Worm (Caenorhabditis elegans) whole organism, L4/young adult: ENCODE data around the gene acs-10.

Experiments
- W03F9.2 ChIP-seq: fragments of 150-350 bp; optimal IDR thresholded peaks from 2 replicates; lab custom pipeline; 2014; ENCODE audit warnings: missing biosample characterization, missing genetic modification characterization
- dao-5 ChIP-seq: sonication (generic microtip); optimal IDR thresholded peaks from 2 replicates; lab custom pipeline; 2016; ENCODE audit warnings: missing genotype, missing genetic modification characterization, moderate library complexity, missing compliant biosample characterization
- him-1 ChIP-seq: sonication (generic microtip); optimal IDR thresholded peaks from 2 replicates; lab custom pipeline; 2016; ENCODE audit warnings: missing genotype, missing genetic modification reagents, missing genetic modification characterization, missing compliant biosample characterization

acs-10 gene

DNA sequence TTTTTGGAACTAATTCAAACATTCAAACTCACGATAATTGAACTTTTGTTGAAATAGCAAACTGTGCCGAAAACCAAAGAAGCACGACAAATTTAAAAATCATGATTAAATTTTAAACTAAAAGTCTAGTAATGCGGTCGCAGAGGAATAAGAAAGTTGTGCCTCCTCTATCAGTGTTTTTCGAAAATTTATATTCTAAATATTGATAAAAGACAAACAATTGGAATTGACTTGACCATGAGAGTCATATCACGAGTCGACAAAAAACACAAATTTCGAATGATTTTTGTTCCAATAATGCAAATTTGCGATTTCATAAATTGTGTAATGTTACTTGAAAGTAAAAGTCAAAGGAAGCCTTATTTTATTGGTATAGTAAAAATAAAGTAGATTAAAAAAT lies 14.4 kb downstream of the acs-10 start, which contains the start of gene cest-1.2:
cest-1.2 (minus strand) TSS at position 165 of the 400 bp plus-strand sequence.
- TF ChIP-seq W03F9.2 (no peak), him-1 (tag; lab: Kevin White, UChicago) (no peak), dao-5 (tag; lab: Kevin White, UChicago) (no peak)

DNA sequence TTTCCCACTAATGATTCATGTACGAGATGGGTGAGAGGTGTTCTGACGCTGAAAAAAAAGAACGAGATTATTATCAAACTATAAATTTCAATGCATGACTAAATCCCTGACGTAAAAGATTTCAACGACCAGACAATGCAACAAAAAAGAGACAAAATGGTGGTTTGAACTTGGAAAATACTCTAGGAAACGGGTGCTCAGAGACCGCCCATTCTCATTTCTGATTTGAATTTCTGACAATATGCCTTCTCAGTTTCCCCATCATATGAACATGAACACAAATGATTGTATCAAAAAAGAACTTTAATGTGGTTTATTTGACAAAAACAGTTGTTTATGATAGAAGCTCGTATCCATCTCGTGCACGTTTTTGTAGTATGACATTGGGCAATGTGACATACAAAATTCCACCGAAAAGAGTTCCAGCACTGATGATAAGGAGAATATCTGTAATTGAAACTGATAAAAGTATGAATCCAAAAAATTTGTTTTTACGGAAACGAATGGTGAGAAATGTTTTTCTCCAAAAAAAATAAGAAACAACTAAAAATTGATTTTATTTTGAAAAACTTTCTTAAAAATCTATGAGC lies 16.8 kb downstream of the acs-10 start, which contains the start of gene srd-26:
srd-26 (minus strand) TSS at position 51 of the 590 bp plus-strand sequence.
- TF ChIP-seq dao-5 (tag; lab: Kevin White, UChicago) (no peak), W03F9.2 (no peak), him-1 (tag; lab: Kevin White, UChicago) (no peak)

DNA sequence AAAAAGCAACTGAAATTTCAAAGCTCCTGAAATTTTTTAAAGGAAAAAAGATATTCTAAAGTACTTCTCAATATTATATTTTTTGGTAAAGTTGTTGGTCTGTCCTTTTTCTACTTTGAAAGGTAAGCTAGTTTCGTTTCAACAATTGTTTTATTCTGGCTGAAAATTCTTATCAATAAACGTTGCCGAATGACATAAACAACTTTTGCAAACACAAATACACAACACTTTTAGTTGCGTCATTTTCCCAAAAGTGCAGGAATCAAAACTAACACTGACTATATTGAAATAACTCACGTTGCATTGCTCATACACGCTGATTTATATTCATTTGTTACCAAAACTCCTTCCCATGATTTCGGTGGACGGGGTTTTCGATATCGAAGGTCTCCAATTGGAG lies 19.4 kb downstream of the acs-10 start:
- TF ChIP-seq him-1 (tag; lab: Kevin White, UChicago): no peak
- TF ChIP-seq dao-5 (tag; lab: Kevin White, UChicago): no peak
- no peak for TF ChIP-seq W03F9.2

- TF ChIP-seq dao-5 (tag; lab: Kevin White, UChicago): no peak
- no peak for TF ChIP-seq him-1 (tag; lab: Kevin White, UChicago)
- no peak for TF ChIP-seq W03F9.2
These were observed 20.3 kb downstream of the acs-10 start, which contains the start of gene cest-1.1 for ce11 chrV:14166630-14167029. cest-1.1 (minus strand) TSS chrV:14166730.

DNA sequence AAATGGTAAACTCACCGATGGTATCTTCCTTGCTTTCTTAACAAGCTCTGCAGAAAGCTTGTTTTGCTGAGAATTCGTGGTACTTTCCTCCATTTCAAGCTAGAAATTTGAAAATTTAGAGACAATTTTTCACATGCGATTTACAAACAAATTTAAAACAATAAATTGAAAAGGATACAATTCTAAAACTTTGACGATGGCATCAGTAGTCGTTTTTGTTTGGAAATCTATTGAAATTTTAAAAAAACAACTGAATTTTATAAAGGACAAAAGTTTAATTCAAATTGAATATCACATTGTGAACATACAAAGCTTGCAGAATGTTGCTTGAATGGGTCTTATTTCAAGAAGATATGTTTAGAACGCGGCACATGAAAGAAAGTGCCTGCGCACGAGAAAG lies 21.3 kb downstream of the acs-10 start, which contains the start of gene ocam-1:
ocam-1 (minus strand) TSS at position 101 of the 400 bp plus-strand sequence.
- TF ChIP-seq him-1 (tag; lab: Kevin White, UChicago) (no peak), W03F9.2 (no peak), dao-5 (tag; lab: Kevin White, UChicago) (no peak)

DNA sequence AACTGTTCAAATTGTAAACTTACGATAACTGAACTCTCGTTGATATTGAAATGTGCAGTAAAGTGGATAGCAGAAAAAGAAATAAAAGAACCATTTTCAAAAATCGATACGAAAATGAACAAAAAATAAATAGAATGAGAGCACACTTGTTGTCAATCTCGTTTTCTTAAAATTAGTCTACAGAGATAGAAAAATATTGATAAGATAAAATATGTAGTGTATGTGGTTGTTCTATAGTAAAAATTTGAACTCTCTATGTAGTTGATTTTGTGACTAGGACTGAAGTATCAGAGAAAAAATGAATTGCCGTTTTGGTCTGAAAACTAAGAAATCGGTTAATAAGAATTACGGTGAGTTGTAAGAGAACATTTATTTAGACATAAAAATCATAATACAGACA lies 25.0 kb downstream of the acs-10 start, which contains the start of gene cest-2.1:
cest-2.1 (minus strand) TSS at position 198 of the 400 bp plus-strand sequence.
- no peak for TF ChIP-seq W03F9.2
- no peak for TF ChIP-seq dao-5 (tag; lab: Kevin White, UChicago)
- no peak for TF ChIP-seq him-1 (tag; lab: Kevin White, UChicago)

DNA sequence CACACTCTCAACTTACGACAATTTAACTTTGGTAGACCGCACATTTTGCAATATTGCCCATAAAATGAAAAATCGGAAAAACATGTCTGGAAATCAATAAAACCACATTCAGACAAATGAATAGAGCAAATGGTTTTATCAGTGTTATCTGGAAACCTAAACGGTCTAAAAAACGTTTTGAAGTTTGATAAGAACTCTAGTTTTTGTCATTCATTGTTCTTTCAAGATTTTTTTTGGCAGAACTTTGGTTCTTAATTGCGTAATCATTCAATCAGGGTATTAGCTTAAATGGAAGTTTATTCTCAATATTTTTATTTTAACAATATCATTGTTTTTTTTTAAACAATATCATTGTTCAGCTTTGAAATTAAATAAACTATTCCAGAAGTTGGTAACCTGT lies 28.9 kb downstream of the acs-10 start, which contains the start of gene cest-2.2:
cest-2.2 (minus strand) TSS at position 140 of the 400 bp plus-strand sequence.
- no peak for TF ChIP-seq him-1 (tag; lab: Kevin White, UChicago)
- no peak for TF ChIP-seq dao-5 (tag; lab: Kevin White, UChicago)
- no peak for TF ChIP-seq W03F9.2

- TF ChIP-seq him-1 (tag; lab: Kevin White, UChicago) (no peak), dao-5 (tag; lab: Kevin White, UChicago) (no peak), W03F9.2 (no peak)
These were observed 30.3 kb downstream of the acs-10 start for ce11 chrV:14176572-14176971.

DNA sequence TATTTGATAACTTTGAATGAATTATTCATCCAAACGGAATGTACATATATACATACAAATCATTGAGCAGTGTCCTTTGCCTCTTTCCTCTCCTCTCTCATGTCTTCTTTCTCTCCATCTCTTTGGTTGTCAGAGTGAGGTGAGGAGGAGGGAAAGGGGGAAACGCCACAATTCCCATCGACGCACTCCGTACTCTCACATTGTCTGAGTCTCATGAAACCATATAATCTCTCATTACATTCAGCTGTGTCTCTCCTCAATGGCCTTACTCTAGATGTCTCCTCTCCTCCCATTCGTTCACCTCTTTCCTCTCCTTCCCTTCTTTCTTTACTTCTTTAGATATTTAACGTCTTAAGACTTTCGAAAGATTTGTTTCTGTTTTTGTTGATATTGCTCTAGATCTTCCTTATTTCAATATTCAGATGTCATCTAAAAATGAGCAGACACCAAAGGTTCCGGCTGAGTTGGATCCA lies 31.4 kb downstream of the acs-10 start, which contains the start of gene ceh-74:
ceh-74 (plus strand) TSS at position 423 of the 473 bp plus-strand sequence.
- no peak for TF ChIP-seq W03F9.2
- no peak for TF ChIP-seq him-1 (tag; lab: Kevin White, UChicago)
- no peak for TF ChIP-seq dao-5 (tag; lab: Kevin White, UChicago)

ce11 chrV:14179947-14180346 lies 33.6 kb downstream of the acs-10 start, which contains the start of gene ZC376.8:
ZC376.8 (plus strand) TSS chrV:14180247.
- TF ChIP-seq dao-5 (tag; lab: Kevin White, UChicago) (no peak), him-1 (tag; lab: Kevin White, UChicago) (no peak), W03F9.2 (no peak)

- TF ChIP-seq dao-5 (tag; lab: Kevin White, UChicago) (no peak), W03F9.2 (no peak), him-1 (tag; lab: Kevin White, UChicago) (no peak)
These were observed 36.6 kb downstream of the acs-10 start, which contains the start of gene cest-2.3 for ce11 chrV:14182860-14183259. cest-2.3 (minus strand) TSS chrV:14182960.

DNA sequence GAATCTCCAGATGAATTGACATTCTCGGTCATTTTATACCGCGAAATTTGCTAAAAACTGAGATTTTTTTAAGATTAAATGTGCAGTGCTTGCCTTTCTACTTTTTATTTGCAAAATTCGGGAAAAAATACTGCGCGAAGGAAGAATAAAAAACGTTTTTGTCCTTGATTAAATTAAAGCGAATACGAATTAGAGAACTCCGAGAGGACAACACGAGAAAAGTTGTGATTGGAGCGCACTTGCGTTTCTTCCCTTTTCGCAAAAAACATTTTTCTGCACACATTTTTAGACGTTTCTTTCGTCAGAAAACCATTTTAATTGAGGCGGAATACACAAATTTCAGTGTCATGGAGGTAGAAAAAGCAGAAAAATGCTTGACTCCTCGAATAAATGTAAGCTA lies 39.1 kb downstream of the acs-10 start, which contains the start of the genes trm-1 and ints-2:
trm-1 (minus strand) TSS at position 175 of the 400 bp plus-strand sequence.
ints-2 (plus strand) TSS at position 249 of the 400 bp plus-strand sequence.
- TF ChIP-seq him-1 (tag; lab: Kevin White, UChicago) (no peak), dao-5 (tag; lab: Kevin White, UChicago) (no peak), W03F9.2 (peak; percentile 60)

ce11 chrV:14187104-14187503 lies 40.8 kb downstream of the acs-10 start:
- TF ChIP-seq W03F9.2: no peak
- no peak for TF ChIP-seq him-1 (tag; lab: Kevin White, UChicago)
- no peak for TF ChIP-seq dao-5 (tag; lab: Kevin White, UChicago)

DNA sequence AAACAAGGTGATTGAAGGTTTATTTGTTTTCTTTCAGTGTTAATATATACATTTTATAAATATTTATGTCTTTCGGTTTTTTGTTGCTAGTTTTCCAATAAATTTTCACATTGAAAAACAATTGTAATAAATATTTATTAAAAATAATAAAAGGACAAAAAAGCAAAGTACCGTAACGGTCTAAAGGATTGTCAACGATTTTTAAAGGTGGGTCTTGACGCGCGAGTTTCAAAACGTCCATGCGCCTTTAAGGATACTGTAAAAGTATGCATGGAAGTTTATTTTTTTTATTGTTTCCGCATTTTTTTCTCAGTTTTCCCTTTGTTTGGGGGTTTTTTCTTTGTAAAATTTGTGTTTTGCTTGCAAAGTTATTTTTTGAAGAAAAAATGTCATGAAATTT lies 46.6 kb downstream of the acs-10 start:
- peak; percentile 55 for TF ChIP-seq W03F9.2
- TF ChIP-seq dao-5 (tag; lab: Kevin White, UChicago): no peak
